Worm (Caenorhabditis elegans) whole organism, dauer: ENCODE data around the gene K09D9.3.

ENCODE experiments used
- unc-62 ChIP-seq: sonication (generic microtip); optimal IDR thresholded peaks from 2 replicates; lab custom pipeline; 2017; ENCODE audit warnings: missing biosample characterization, missing genetic modification reagents, missing genetic modification characterization

K09D9.3 gene

DNA sequence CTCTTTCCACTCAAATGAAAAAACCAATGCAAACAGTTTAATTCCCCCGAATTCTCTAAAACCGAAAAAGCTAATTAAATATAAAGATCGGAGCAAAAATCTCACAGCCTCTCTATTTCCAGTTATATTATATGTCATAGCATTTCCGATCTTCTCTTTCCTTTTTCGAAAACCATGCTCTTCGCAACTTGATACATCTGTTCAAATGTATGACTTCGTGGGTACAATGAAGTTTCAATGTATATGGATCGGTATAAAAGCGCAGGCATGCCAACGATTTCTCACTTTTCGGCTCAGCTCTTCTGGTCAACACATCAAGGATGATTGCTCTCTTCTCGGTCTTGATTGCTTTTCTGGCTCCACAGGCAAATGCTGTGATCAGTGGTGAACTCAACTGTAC, 26.8 kb downstream of the K09D9.3 start, which contains the start of gene phat-7:
Gene phat-7 (plus strand): TSS at position 301 of the 400 bp plus-strand sequence.
- TF ChIP-seq unc-62 (GFP tag; lab: Kevin White, UChicago): no peak

ce11 chrV:4047541-4047940, 28.3 kb downstream of the K09D9.3 start, which contains the start of gene srh-169:
Gene srh-169, plus strand, starts transcription at chrV:4047841.
- TF ChIP-seq unc-62 (GFP tag; lab: Kevin White, UChicago): no peak

- no peak for TF ChIP-seq unc-62 (GFP tag; lab: Kevin White, UChicago)
Measured at ce11 chrV:4055025-4055424, 35.7 kb downstream of the K09D9.3 start, which contains the start of gene djr-1.2. Gene djr-1.2, minus strand, starts transcription at chrV:4055125.

DNA sequence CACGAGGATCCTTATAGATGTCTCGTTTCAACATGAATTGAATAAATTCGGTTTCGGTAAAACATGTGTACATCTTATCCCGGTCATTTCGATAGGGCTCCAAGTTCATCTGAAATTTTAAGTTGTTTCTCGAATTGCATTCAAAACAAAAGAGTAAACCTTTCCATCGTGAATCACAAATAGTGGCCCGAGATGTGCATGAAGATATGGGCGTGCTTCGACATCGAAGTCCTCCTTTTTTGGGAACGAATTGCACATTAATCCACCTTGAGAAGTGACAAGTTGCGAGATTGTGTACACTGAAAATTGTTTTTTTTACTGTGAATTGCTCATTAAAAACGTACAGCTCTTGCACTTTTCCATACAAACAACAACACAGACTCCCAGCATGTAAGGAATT, 36.9 kb downstream of the K09D9.3 start:
- TF ChIP-seq unc-62 (GFP tag; lab: Kevin White, UChicago): no peak
